Fruit fly (Drosophila melanogaster): ENCODE data around the gene rst.

rst gene

dm6 chrX:2943086-2943485, 30.5 kb downstream of the rst start, which contains the start of gene CG14422:
TSS of gene CG14422 (plus strand) at chrX:2943386.
- TF ChIP-seq sob (GFP tag; IDR thresholded peaks at IDR 0.05), result no peak
- TF ChIP-seq CkIIα-i1 (GFP tag; IDR thresholded peaks at IDR 0.05), result no peak
- no peak for TF ChIP-seq MTF-1 (GFP tag; optimal IDR thresholded peaks at IDR 0.05; ENCODE audit: borderline replicate concordance)
- no peak for TF ChIP-seq sisA (GFP tag; IDR thresholded peaks at IDR 0.05)
- no peak for TF ChIP-seq Atf3 (GFP tag; optimal IDR thresholded peaks at IDR 0.05)
- no peak for TF ChIP-seq CG31224 (GFP tag; IDR thresholded peaks at IDR 0.05)
- TF ChIP-seq CG9727 (GFP tag; optimal IDR thresholded peaks at IDR 0.05), result no peak
- TF ChIP-seq CG5180 (GFP tag; optimal IDR thresholded peaks at IDR 0.05), result no peak
- TF ChIP-seq Nf-YA (GFP tag; IDR thresholded peaks at IDR 0.05), result no peak

- TF ChIP-seq CG14860 (GFP tag; IDR thresholded peaks at IDR 0.05; ENCODE audit: partially characterized antibody) (no peak), CG8290 (GFP tag; optimal IDR thresholded peaks at IDR 0.05) (no peak), CG8290 (tag; optimal IDR thresholded peaks at IDR 0.05) (no peak), usp (GFP tag; optimal IDR thresholded peaks at IDR 0.05) (no peak), unpg (GFP tag; optimal IDR thresholded peaks at IDR 0.05) (no peak)
Observed at dm6 chrX:2941108-2941507, 32.5 kb downstream of the rst start, which contains the start of gene CG14421. TSS of gene CG14421 (plus strand) at chrX:2941408.

- TF ChIP-seq h (optimal IDR thresholded peaks at IDR 0.05) (no peak), Elba2 (GFP tag; optimal IDR thresholded peaks at IDR 0.05) (no peak), grau (tag; optimal IDR thresholded peaks at IDR 0.05) (no peak), CG6683 (GFP tag; optimal IDR thresholded peaks at IDR 0.05) (no peak), disco-r (GFP tag; optimal IDR thresholded peaks at IDR 0.05) (no peak), vvl (GFP tag; IDR thresholded peaks at IDR 0.05) (no peak), CkIIα-i1 (GFP tag; IDR thresholded peaks at IDR 0.05) (no peak), ems (GFP tag; optimal IDR thresholded peaks at IDR 0.05) (no peak), sc (optimal IDR thresholded peaks at IDR 0.05) (no peak), sc (GFP tag; optimal IDR thresholded peaks at IDR 0.05) (no peak), D19A (tag; optimal IDR thresholded peaks at IDR 0.05) (no peak), odd (GFP tag; optimal IDR thresholded peaks at IDR 0.05) (no peak), CG12744 (GFP tag; optimal IDR thresholded peaks at IDR 0.05) (no peak), fd3F (GFP tag; optimal IDR thresholded peaks at IDR 0.05) (no peak), dmrt11E (tag; optimal IDR thresholded peaks at IDR 0.05) (no peak), ftz-f1 (GFP tag; optimal IDR thresholded peaks at IDR 0.05) (no peak)
Observed at dm6 chrX:2938556-2938955, 35.1 kb downstream of the rst start, which contains the start of gene CG14420. TSS of gene CG14420 (plus strand) at chrX:2938856.

- TF ChIP-seq jing (GFP tag; optimal IDR thresholded peaks at IDR 0.05) (no peak), mam (GFP tag; optimal IDR thresholded peaks at IDR 0.05) (no peak), HmgZ (tag; optimal IDR thresholded peaks at IDR 0.05) (no peak), CG30403 (GFP tag; optimal IDR thresholded peaks at IDR 0.05) (no peak), dm (GFP tag; optimal IDR thresholded peaks at IDR 0.05) (no peak), Nf-YA (GFP tag; IDR thresholded peaks at IDR 0.05) (no peak), br (optimal IDR thresholded peaks at IDR 0.05) (no peak), gce (GFP tag; IDR thresholded peaks at IDR 0.05) (no peak), hth (optimal IDR thresholded peaks at IDR 0.05) (no peak), ken (GFP tag; IDR thresholded peaks at IDR 0.05) (no peak), usp (GFP tag; optimal IDR thresholded peaks at IDR 0.05) (no peak), CG3407 (GFP tag; optimal IDR thresholded peaks at IDR 0.05) (no peak), cg (GFP tag; optimal IDR thresholded peaks at IDR 0.05) (no peak), ttk (GFP tag; IDR thresholded peaks at IDR 0.05) (no peak), CG2116 (GFP tag; optimal IDR thresholded peaks at IDR 0.05) (no peak), CG17912 (GFP tag; optimal IDR thresholded peaks at IDR 0.05) (no peak)
Observed at dm6 chrX:2936727-2937126, 36.9 kb downstream of the rst start, which contains the start of gene CG3598. TSS of gene CG3598 (plus strand) at chrX:2937027.

Data from whole organism, embryonic.